Fruit fly (Drosophila melanogaster) whole organism, embryonic: ENCODE results near the gene CG4218.

ENCODE experiments used
- CG10209 ChIP-seq: fragments of 200-800 bp; sonication (Bioruptor generic); optimal IDR thresholded peaks from 3 replicates; lab custom pipeline; 2017; ENCODE audit warnings: missing biosample characterization, mild to moderate bottlenecking, missing genetic modification characterization, missing genetic modification reagents
- CG12219 ChIP-seq: fragments of 200-800 bp; sonication (Bioruptor generic); optimal IDR thresholded peaks from 3 replicates; lab custom pipeline; 2018; ENCODE audit warnings: missing biosample characterization, mild to moderate bottlenecking, missing genetic modification characterization
- CG12236 ChIP-seq: fragments of 200-800 bp; sonication (Bioruptor generic); optimal IDR thresholded peaks from 2 replicates; lab custom pipeline; 2016; ENCODE audit warnings: missing biosample characterization, missing genetic modification characterization
- CG1233 ChIP-seq: fragments of 200-800 bp; sonication (Bioruptor generic); optimal IDR thresholded peaks from 4 replicates; lab custom pipeline; 2018; ENCODE audit warnings: missing biosample characterization, mild to moderate bottlenecking, missing genetic modification characterization
- CG1529 ChIP-seq: fragments of 200-800 bp; sonication (Bioruptor generic); optimal IDR thresholded peaks from 3 replicates; lab custom pipeline; 2018; ENCODE audit warnings: missing biosample characterization, missing genetic modification characterization
- CG17385 ChIP-seq: fragments of 200-800 bp; sonication (Bioruptor generic); optimal IDR thresholded peaks from 3 replicates; lab custom pipeline; 2018; ENCODE audit warnings: missing biosample characterization, mild to moderate bottlenecking, missing genetic modification characterization
- CG17568 ChIP-seq: fragments of 200-800 bp; sonication (Bioruptor generic); optimal IDR thresholded peaks from 2 replicates; lab custom pipeline; 2018; ENCODE audit warnings: missing biosample characterization, mild to moderate bottlenecking, missing genetic modification characterization, moderate library complexity
- CG18011 ChIP-seq: fragments of 200-800 bp; sonication (Bioruptor generic); optimal IDR thresholded peaks from 2 replicates; lab custom pipeline; 2017; ENCODE audit warnings: missing biosample characterization, missing genetic modification characterization, mild to moderate bottlenecking, moderate library complexity, missing genotype
- CG18599 ChIP-seq: fragments of 200-800 bp; sonication (Bioruptor generic); optimal IDR thresholded peaks from 3 replicates; lab custom pipeline; 2017; ENCODE audit warnings: missing biosample characterization, missing genetic modification characterization, mild to moderate bottlenecking, moderate library complexity, missing genetic modification reagents
- CG2116 ChIP-seq: fragments of 200-800 bp; sonication (Bioruptor generic); optimal IDR thresholded peaks from 3 replicates; lab custom pipeline; 2018; ENCODE audit warnings: missing biosample characterization, mild to moderate bottlenecking, missing genetic modification characterization
- CG2202 ChIP-seq: fragments of 200-800 bp; sonication (Bioruptor generic); optimal IDR thresholded peaks from 2 replicates; lab custom pipeline; 2018; ENCODE audit warnings: missing biosample characterization, mild to moderate bottlenecking, missing genetic modification characterization
- CG42726 ChIP-seq: fragments of 200-800 bp; sonication (Bioruptor generic); IDR thresholded peaks from 2 replicates; pipeline ENCODE4 v1.3.6; 2022; ENCODE audit warnings: missing biosample characterization, missing genetic modification characterization; ENCODE audit not compliant: partially characterized antibody
- CG4360 ChIP-seq: fragments of 200-800 bp; sonication (Bioruptor generic); IDR thresholded peaks from 2 replicates; pipeline ENCODE4 v1.3.6; 2022; ENCODE audit warnings: missing biosample characterization, missing genetic modification characterization
- CG5953 ChIP-seq: fragments of 200-800 bp; sonication (Bioruptor generic); IDR thresholded peaks from 2 replicates; pipeline ENCODE4 v1.3.6; 2022; ENCODE audit warnings: missing biosample characterization, missing genetic modification characterization
- CG8089 ChIP-seq: fragments of 200-800 bp; sonication (Bioruptor generic); optimal IDR thresholded peaks from 3 replicates; lab custom pipeline; 2016; ENCODE audit warnings: missing biosample characterization, missing genetic modification characterization
- CG8281 ChIP-seq: fragments of 200-800 bp; sonication (Bioruptor generic); optimal IDR thresholded peaks from 2 replicates; lab custom pipeline; 2018; ENCODE audit warnings: missing biosample characterization, mild to moderate bottlenecking, missing genetic modification characterization, moderate library complexity
- CG8924 ChIP-seq: fragments of 200-800 bp; optimal IDR thresholded peaks from 3 replicates; lab custom pipeline; 2019; ENCODE audit warnings: missing biosample characterization, mild to moderate bottlenecking, missing genetic modification characterization, moderate library complexity
- CG9727 ChIP-seq: fragments of 200-800 bp; sonication (Bioruptor generic); optimal IDR thresholded peaks from 3 replicates; lab custom pipeline; 2017; ENCODE audit warnings: missing biosample characterization, mild to moderate bottlenecking, missing genetic modification characterization
- CG9797 ChIP-seq: fragments of 200-800 bp; sonication (Bioruptor generic); optimal IDR thresholded peaks from 3 replicates; lab custom pipeline; 2018; ENCODE audit warnings: missing biosample characterization, mild to moderate bottlenecking, missing genetic modification characterization
- CTCF ChIP-seq: fragments of 200-800 bp; sonication (Bioruptor generic); optimal IDR thresholded peaks from 2 replicates; lab custom pipeline; 2017; ENCODE audit warnings: missing biosample characterization, mild to moderate bottlenecking, missing genetic modification characterization, moderate library complexity
- Camta ChIP-seq: fragments of 200-800 bp; sonication (Bioruptor generic); optimal IDR thresholded peaks from 2 replicates; lab custom pipeline; 2016; ENCODE audit warnings: missing biosample characterization, missing genetic modification characterization
- HLH4C ChIP-seq: fragments of 200-800 bp; sonication (Bioruptor generic); IDR thresholded peaks from 3 replicates; pipeline ENCODE4 v1.3.6; 2022; ENCODE audit warnings: missing biosample characterization, missing genetic modification characterization; ENCODE audit not compliant: partially characterized antibody
- HLHmδ ChIP-seq: fragments of 200-800 bp; sonication (Bioruptor generic); optimal IDR thresholded peaks from 2 replicates; lab custom pipeline; 2018; ENCODE audit warnings: missing biosample characterization, mild to moderate bottlenecking, missing genetic modification characterization, moderate library complexity
- Hey ChIP-seq: fragments of 200-800 bp; sonication (Bioruptor generic); optimal IDR thresholded peaks from 3 replicates; lab custom pipeline; 2018; ENCODE audit warnings: missing biosample characterization, mild to moderate bottlenecking, missing genetic modification characterization
- HmgZ ChIP-seq: fragments of 200-800 bp; sonication (Bioruptor generic); optimal IDR thresholded peaks from 2 replicates; lab custom pipeline; 2018; ENCODE audit warnings: missing biosample characterization, mild to moderate bottlenecking, missing genetic modification characterization
- Hr39 ChIP-seq: fragments of >200 bp; optimal IDR thresholded peaks from 2 replicates; lab custom pipeline; 2017
- Hr51 ChIP-seq, 2 experiments: fragments of 200-800 bp; sonication (Bioruptor generic); optimal IDR thresholded peaks; 2 replicates in 1 of 2; 3 replicates in 1 of 2; lab custom pipeline; 2016 to 2018; ENCODE audit warnings: missing biosample characterization in 2 of 2, missing genetic modification characterization in 2 of 2, mild to moderate bottlenecking in 1 of 2, moderate library complexity in 1 of 2
- Max ChIP-seq: fragments of 200-800 bp; sonication (Bioruptor generic); optimal IDR thresholded peaks from 2 replicates; lab custom pipeline; 2016; ENCODE audit warnings: missing biosample characterization, mild to moderate bottlenecking, missing genetic modification characterization
- Meics ChIP-seq: fragments of 200-800 bp; sonication (Bioruptor generic); optimal IDR thresholded peaks from 2 replicates; lab custom pipeline; 2017; ENCODE audit warnings: missing biosample characterization, mild to moderate bottlenecking, missing genetic modification characterization
- NK7.1 ChIP-seq: fragments of 200-800 bp; sonication (Bioruptor generic); optimal IDR thresholded peaks from 3 replicates; lab custom pipeline; 2016; ENCODE audit warnings: missing biosample characterization, missing genetic modification characterization
- Pdp1 ChIP-seq, 2 experiments: fragments of 200-800 bp; sonication (Bioruptor generic); optimal IDR thresholded peaks; 3 replicates each; lab custom pipeline; 2016; ENCODE audit warnings: missing biosample characterization in 2 of 2, missing genetic modification characterization in 2 of 2, mild to moderate bottlenecking in 1 of 2, moderate library complexity in 1 of 2
- Sox102F ChIP-seq: fragments of 200-800 bp; sonication (Bioruptor generic); optimal IDR thresholded peaks from 2 replicates; lab custom pipeline; 2018; ENCODE audit warnings: missing biosample characterization, mild to moderate bottlenecking, missing genetic modification characterization, moderate library complexity
- Tbp ChIP-seq: fragments of >200 bp; optimal IDR thresholded peaks from 2 replicates; lab custom pipeline; 2018; ENCODE audit warnings: missing biosample characterization, missing genetic modification characterization
- abd-A ChIP-seq: fragments of 200-800 bp; sonication (Bioruptor generic); optimal IDR thresholded peaks from 3 replicates; lab custom pipeline; 2019; ENCODE audit warnings: missing biosample characterization, mild to moderate bottlenecking, missing genetic modification characterization, moderate library complexity
- ara ChIP-seq: fragments of 200-800 bp; sonication (Bioruptor generic); IDR thresholded peaks from 2 replicates; pipeline ENCODE4 v1.3.6; 2022; ENCODE audit warnings: missing biosample characterization, missing genetic modification characterization
- az2 ChIP-seq: fragments of 200-800 bp; sonication (Bioruptor generic); optimal IDR thresholded peaks from 3 replicates; lab custom pipeline; 2016; ENCODE audit warnings: missing biosample characterization, missing genetic modification characterization
- chif ChIP-seq, 2 experiments: fragments of 200-800 bp; sonication (Bioruptor generic); optimal IDR thresholded peaks; 3 replicates each; lab custom pipeline; 2016; ENCODE audit warnings: missing biosample characterization in 2 of 2, missing genetic modification characterization in 2 of 2
- gem ChIP-seq: fragments of 200-800 bp; sonication (Bioruptor generic); optimal IDR thresholded peaks from 2 replicates; lab custom pipeline; 2019; ENCODE audit warnings: missing biosample characterization, mild to moderate bottlenecking, missing genetic modification characterization, moderate library complexity
- gsb-n ChIP-seq: fragments of 200-800 bp; sonication (Bioruptor generic); optimal IDR thresholded peaks from 3 replicates; lab custom pipeline; 2018; ENCODE audit warnings: missing biosample characterization, mild to moderate bottlenecking, missing genetic modification characterization
- lola ChIP-seq, 3 experiments: fragments of >200 bp in 2 of 3; fragments of 200-800 bp in 1 of 3; sonication (Bioruptor generic) in 1 of 3; optimal IDR thresholded peaks; 2 replicates each; lab custom pipeline; 2017 to 2019; ENCODE audit warnings: missing biosample characterization in 3 of 3, missing genetic modification characterization in 3 of 3, mild to moderate bottlenecking in 1 of 3, moderate library complexity in 1 of 3
- nau ChIP-seq: fragments of 200-800 bp; sonication (Bioruptor generic); optimal IDR thresholded peaks from 3 replicates; lab custom pipeline; 2017; ENCODE audit warnings: missing biosample characterization, mild to moderate bottlenecking, missing genetic modification characterization, missing genetic modification reagents
- pan ChIP-seq, 4 experiments: fragments of >200 bp in 3 of 4; fragments of 200-800 bp in 1 of 4; sonication (Bioruptor generic) in 1 of 4; optimal IDR thresholded peaks in 3 of 4; IDR thresholded peaks in 1 of 4; 2 replicates each; pipeline versions ENCODE4 v1.3.6 to Lab custom; 2017 to 2022; ENCODE audit warnings: missing biosample characterization in 2 of 4, missing genetic modification characterization in 2 of 4, mixed read lengths in 1 of 4
- pfk ChIP-seq: fragments of 200-800 bp; sonication (Bioruptor generic); optimal IDR thresholded peaks from 2 replicates; lab custom pipeline; 2018; ENCODE audit warnings: missing biosample characterization, mild to moderate bottlenecking, missing genetic modification characterization, moderate library complexity
- tap ChIP-seq: fragments of 200-800 bp; optimal IDR thresholded peaks from 3 replicates; lab custom pipeline; 2019; ENCODE audit warnings: missing biosample characterization, mild to moderate bottlenecking, missing genetic modification characterization, moderate library complexity
- tll ChIP-seq, 2 experiments: fragments of 200-800 bp in 1 of 2; fragments of >200 bp in 1 of 2; sonication (Bioruptor generic) in 1 of 2; optimal IDR thresholded peaks; 2 replicates each; lab custom pipeline; 2017 to 2019; ENCODE audit warnings: missing biosample characterization in 2 of 2, missing genetic modification characterization in 2 of 2, mild to moderate bottlenecking in 1 of 2, moderate library complexity in 1 of 2
- trem ChIP-seq: fragments of 200-800 bp; optimal IDR thresholded peaks from 3 replicates; lab custom pipeline; 2019; ENCODE audit warnings: missing biosample characterization, mild to moderate bottlenecking, missing genetic modification characterization, moderate library complexity

The CG4218 gene

dm6 chr2L:14546629-14547366 is 2.1 kb downstream of the CG4218 start (continued):
- TF ChIP-seq lola (GFP tag; optimal IDR thresholded peaks at IDR 0.05; lab: Kevin White, UChicago) = peak in 1 of 3 experiments; percentile 96
- TF ChIP-seq pan (optimal IDR thresholded peaks at IDR 0.05; lab: Kevin White, UChicago) = no peak
- peak in 1 of 2 experiments; percentile 79 for TF ChIP-seq pan (GFP tag; optimal IDR thresholded peaks at IDR 0.05 in 1 of 2, IDR thresholded peaks at IDR 0.05 in 1 of 2)
- TF ChIP-seq gsb-n (tag; lab: Kevin White, UChicago) = peak; percentile 95
- TF ChIP-seq CG9797 = peak; percentile 11
- TF ChIP-seq Max (GFP tag; lab: Kevin White, UChicago) = peak; percentile 77
- TF ChIP-seq tll (GFP tag; optimal IDR thresholded peaks at IDR 0.05; lab: Kevin White, UChicago) = peak in 1 of 2 experiments; percentile 26
- TF ChIP-seq CG42726 (GFP tag; lab: Robert Waterston, UW) = no peak
- TF ChIP-seq Hey (tag; lab: Kevin White, UChicago) = no peak
- peak; percentile 62; the same call in 1 of the 2 replicates for TF ChIP-seq CG4360 (GFP tag; lab: Robert Waterston, UW)
- peak; percentile 95 for TF ChIP-seq Sox102F (GFP tag; lab: Kevin White, UChicago)
- TF ChIP-seq tap (tag; lab: Kevin White, UChicago) = peak; percentile 91
- TF ChIP-seq Camta (GFP tag; lab: Kevin White, UChicago) = peak; percentile 88
- TF ChIP-seq CG2202 (tag; lab: Kevin White, UChicago) = peak; percentile 93
- TF ChIP-seq CG10209 (GFP tag; lab: Kevin White, UChicago) = peak; percentile 89
- TF ChIP-seq Hr39 (lab: Kevin White, UChicago) = no peak
- TF ChIP-seq CG18011 (GFP tag; lab: Kevin White, UChicago) = no peak
- peak; percentile 95 for TF ChIP-seq nau
- TF ChIP-seq gem (tag; lab: Kevin White, UChicago) = peak; percentile 97
- peak; percentile 83 for TF ChIP-seq CG18599
- TF ChIP-seq CG17385 (GFP tag; lab: Kevin White, UChicago) = peak; percentile 83
- peak; percentile 53 for TF ChIP-seq CTCF (GFP tag; lab: Kevin White, UChicago)

- TF ChIP-seq CG17568 (GFP tag; lab: Kevin White, UChicago) (peak; percentile 72), pfk (GFP tag; lab: Kevin White, UChicago) (peak; percentile 7), Tbp (GFP tag; lab: Kevin White, UChicago) (no peak), CG5953 (GFP tag; lab: Robert Waterston, UW) (no peak), CG8281 (peak; percentile 23), CG2116 (peak; percentile 55), abd-A (peak; percentile 8), ara (GFP tag; lab: Robert Waterston, UW) (peak; percentile 79), HLH4C (GFP tag; lab: Robert Waterston, UW) (no peak), CG8089 (GFP tag; lab: Kevin White, UChicago) (peak; percentile 30), HLHmδ (peak; percentile 38), Meics (GFP tag; lab: Kevin White, UChicago) (no peak), HmgZ (peak; percentile 33), CG10209 (GFP tag; lab: Kevin White, UChicago) (peak; percentile 84), CG9727 (peak; percentile 93), CG12236 (GFP tag; lab: Kevin White, UChicago) (peak; percentile 74), CG12219 (peak; percentile 17), tll (GFP tag; optimal IDR thresholded peaks at IDR 0.05; lab: Kevin White, UChicago) (peak in 1 of 2 experiments; percentile 91), trem (no peak), CG8924 (tag; lab: Kevin White, UChicago) (peak; percentile 76), Hr51 (GFP tag; optimal IDR thresholded peaks at IDR 0.05; lab: Kevin White, UChicago) (peak in 1 of 2 experiments; percentile 70), az2 (GFP tag; lab: Kevin White, UChicago) (no peak), NK7.1 (GFP tag; lab: Kevin White, UChicago) (no peak), CG1529 (peak; percentile 55), chif (GFP tag; optimal IDR thresholded peaks at IDR 0.05; lab: Kevin White, UChicago) (peak; percentile 56 to 68), CG1233 (GFP tag; lab: Kevin White, UChicago) (peak; percentile 76), Pdp1 (GFP tag; optimal IDR thresholded peaks at IDR 0.05; lab: Kevin White, UChicago) (peak in 1 of 2 experiments; percentile 64)
Measured at dm6 chr2L:14545319-14545740, 3.6 kb downstream of the CG4218 start.
